Worm (Caenorhabditis elegans) whole organism, L1 larva: ENCODE measurements around the gene C38C3.4.

Experiments used
- C04F5.9 ChIP-seq: sonication (generic microtip); optimal IDR thresholded peaks from 2 replicates; lab custom pipeline; 2016; ENCODE audit warnings: missing genetic modification characterization, missing compliant biosample characterization
- Y116A8C.19 ChIP-seq: sonication (generic microtip); optimal IDR thresholded peaks from 2 replicates; lab custom pipeline; 2016; ENCODE audit warnings: missing compliant biosample characterization, missing genetic modification characterization, borderline replicate concordance
- alr-1 ChIP-seq: fragments of 200-800 bp; sonication (Bioruptor generic); optimal IDR thresholded peaks from 2 replicates; lab custom pipeline; 2018; ENCODE audit warnings: borderline replicate concordance, mild to moderate bottlenecking, missing genetic modification characterization, missing compliant biosample characterization
- aly-2 ChIP-seq: fragments of 150-350 bp; optimal IDR thresholded peaks from 2 replicates; lab custom pipeline; 2014; ENCODE audit warnings: missing biosample characterization, missing genetic modification characterization
- ama-1 ChIP-seq: fragments of 150-350 bp; optimal IDR thresholded peaks from 2 replicates; lab custom pipeline; 2014
- blmp-1 ChIP-seq: fragments of 150-350 bp; optimal IDR thresholded peaks from 2 replicates; lab custom pipeline; 2014; ENCODE audit warnings: missing biosample characterization, missing genetic modification characterization
- ces-1 ChIP-seq: fragments of 150-350 bp; optimal IDR thresholded peaks from 2 replicates; lab custom pipeline; 2014; ENCODE audit warnings: missing biosample characterization, missing genetic modification reagents, missing genetic modification characterization
- dsc-1 ChIP-seq: sonication (generic microtip); optimal IDR thresholded peaks from 2 replicates; lab custom pipeline; 2016; ENCODE audit warnings: mild to moderate bottlenecking, missing genetic modification characterization, missing compliant biosample characterization
- efl-1 ChIP-seq, 4 experiments: fragments of 150-350 bp; optimal IDR thresholded peaks in 3 of 4; peaks in 1 of 4; 1 replicate in 1 of 4; 2 replicates in 3 of 4; lab custom pipeline; 2014; ENCODE audit warnings: missing biosample characterization in 2 of 4, missing genetic modification characterization in 2 of 4, missing genetic modification reagents in 2 of 4
- efl-3 ChIP-seq: fragments of 200-800 bp; sonication (Bioruptor generic); optimal IDR thresholded peaks from 2 replicates; lab custom pipeline; 2018; ENCODE audit warnings: mild to moderate bottlenecking, missing genetic modification characterization, missing compliant biosample characterization
- egl-13 ChIP-seq: sonication (generic microtip); optimal IDR thresholded peaks from 2 replicates; lab custom pipeline; 2016; ENCODE audit warnings: missing genotype, missing genetic modification reagents, missing genetic modification characterization, missing compliant biosample characterization
- egl-27 ChIP-seq, 2 experiments: fragments of 150-350 bp in 1 of 2; sonication (generic microtip); optimal IDR thresholded peaks; 3 replicates each; lab custom pipeline; 2017 to 2018; ENCODE audit warnings: missing biosample characterization in 2 of 2, missing genetic modification characterization in 2 of 2, missing genetic modification reagents in 2 of 2
- elt-2 ChIP-seq: sonication (generic microtip); optimal IDR thresholded peaks from 2 replicates; lab custom pipeline; 2016; ENCODE audit warnings: missing genetic modification characterization, mild to moderate bottlenecking, inconsistent platforms, missing compliant biosample characterization, missing genetic modification reagents
- fkh-10 ChIP-seq: sonication (generic microtip); optimal IDR thresholded peaks from 2 replicates; lab custom pipeline; 2017; ENCODE audit warnings: missing biosample characterization, missing genetic modification reagents, missing genetic modification characterization
- fos-1 ChIP-seq: fragments of 150-350 bp; optimal IDR thresholded peaks from 2 replicates; lab custom pipeline; 2014; ENCODE audit warnings: missing biosample characterization, missing genetic modification characterization
- hlh-17 ChIP-seq: fragments of 200-800 bp; sonication (Bioruptor generic); optimal IDR thresholded peaks from 2 replicates; lab custom pipeline; 2018; ENCODE audit warnings: missing genetic modification characterization, mild to moderate bottlenecking, missing compliant biosample characterization, moderate library complexity, borderline replicate concordance
- jun-1 ChIP-seq: fragments of 150-350 bp; optimal IDR thresholded peaks from 2 replicates; lab custom pipeline; 2014; ENCODE audit warnings: missing biosample characterization, missing genetic modification reagents, missing genetic modification characterization
- lin-14 ChIP-seq: fragments of 200-800 bp; sonication (Bioruptor generic); optimal IDR thresholded peaks from 2 replicates; lab custom pipeline; 2018; ENCODE audit warnings: mild to moderate bottlenecking, missing genetic modification characterization, moderate library complexity, missing compliant biosample characterization
- lin-15B ChIP-seq: fragments of 150-350 bp; sonication (generic microtip); optimal IDR thresholded peaks from 3 replicates; lab custom pipeline; 2014; ENCODE audit warnings: missing biosample characterization, missing genetic modification characterization
- lin-35 ChIP-seq, 2 experiments: fragments of 150-350 bp; optimal IDR thresholded peaks; 2 replicates each; lab custom pipeline; 2014; ENCODE audit warnings: missing biosample characterization in 2 of 2, missing genetic modification characterization in 2 of 2, missing genetic modification reagents in 2 of 2
- lin-39 ChIP-seq: fragments of 150-350 bp; optimal IDR thresholded peaks from 2 replicates; lab custom pipeline; 2014; ENCODE audit warnings: missing biosample characterization, missing genetic modification reagents, missing genetic modification characterization
- lsy-2 ChIP-seq, 2 experiments: fragments of 150-350 bp; optimal IDR thresholded peaks; 2 replicates each; lab custom pipeline; 2014; ENCODE audit warnings: missing biosample characterization in 2 of 2, missing genetic modification characterization in 2 of 2
- mab-9 ChIP-seq: fragments of 200-800 bp; sonication (Bioruptor generic); IDR thresholded peaks from 2 replicates; pipeline ENCODE4 v1.3.6; 2022; ENCODE audit warnings: missing genetic modification reagents, missing genetic modification characterization, missing compliant biosample characterization
- mdl-1 ChIP-seq, 2 experiments: fragments of 150-350 bp; optimal IDR thresholded peaks; 2 replicates each; lab custom pipeline; 2014 to 2017; ENCODE audit warnings: missing biosample characterization in 2 of 2, missing genetic modification characterization in 2 of 2, inconsistent platforms in 1 of 2
- mep-1 ChIP-seq: fragments of 150-350 bp; optimal IDR thresholded peaks from 2 replicates; lab custom pipeline; 2014; ENCODE audit warnings: missing biosample characterization, missing genetic modification characterization
- nhr-19 ChIP-seq: fragments of 200-800 bp; sonication (Bioruptor generic); conservative IDR thresholded peaks from 2 replicates; pipeline ENCODE4 v1.3.6; 2022; ENCODE audit warnings: missing genetic modification characterization, missing compliant biosample characterization
- nhr-20 ChIP-seq: sonication (generic microtip); optimal IDR thresholded peaks from 2 replicates; lab custom pipeline; 2016; ENCODE audit warnings: mild to moderate bottlenecking, missing genetic modification characterization, missing compliant biosample characterization
- nhr-237 ChIP-seq: fragments of 150-350 bp; optimal IDR thresholded peaks from 2 replicates; lab custom pipeline; 2014; ENCODE audit warnings: missing biosample characterization, missing genetic modification characterization
- nhr-28 ChIP-seq: fragments of 150-350 bp; optimal IDR thresholded peaks from 2 replicates; lab custom pipeline; 2014; ENCODE audit warnings: missing biosample characterization, missing genetic modification characterization
- nhr-71 ChIP-seq: sonication (generic microtip); optimal IDR thresholded peaks from 2 replicates; lab custom pipeline; 2016; ENCODE audit warnings: mild to moderate bottlenecking, missing genetic modification characterization, moderate library complexity, missing compliant biosample characterization
- nhr-77 ChIP-seq: fragments of 150-350 bp; optimal IDR thresholded peaks from 2 replicates; lab custom pipeline; 2014; ENCODE audit warnings: missing biosample characterization, missing genetic modification characterization
- snpc-4 ChIP-seq: fragments of 150-350 bp; optimal IDR thresholded peaks from 2 replicates; lab custom pipeline; 2014; ENCODE audit warnings: missing biosample characterization, missing genetic modification characterization
- sptf-1 ChIP-seq: fragments of 150-350 bp; optimal IDR thresholded peaks from 2 replicates; lab custom pipeline; 2014; ENCODE audit warnings: missing biosample characterization, missing genetic modification characterization
- swsn-7 ChIP-seq: sonication (generic microtip); optimal IDR thresholded peaks from 2 replicates; lab custom pipeline; 2016; ENCODE audit warnings: missing genetic modification characterization, missing compliant biosample characterization
- tlp-1 ChIP-seq: fragments of 150-350 bp; optimal IDR thresholded peaks from 2 replicates; lab custom pipeline; 2014; ENCODE audit warnings: missing biosample characterization, missing genetic modification characterization
- unc-130 ChIP-seq: fragments of 150-350 bp; optimal IDR thresholded peaks from 2 replicates; lab custom pipeline; 2017; ENCODE audit warnings: missing biosample characterization, missing genetic modification characterization, inconsistent platforms
- unc-98 ChIP-seq: fragments of 200-800 bp; sonication (Bioruptor generic); IDR thresholded peaks from 2 replicates; pipeline ENCODE4 v1.3.6; 2022; ENCODE audit warnings: missing genetic modification characterization, missing compliant biosample characterization
- xbp-1 ChIP-seq: sonication (generic microtip); optimal IDR thresholded peaks from 2 replicates; lab custom pipeline; 2016; ENCODE audit warnings: missing genetic modification characterization, missing compliant biosample characterization
- ztf-11 ChIP-seq, 2 experiments: sonication (generic microtip); optimal IDR thresholded peaks; 2 replicates each; lab custom pipeline; 2016 to 2017; ENCODE audit warnings: missing genetic modification characterization in 2 of 2, missing biosample characterization in 1 of 2, missing compliant biosample characterization in 1 of 2
- ztf-4 ChIP-seq: fragments of 150-350 bp; optimal IDR thresholded peaks from 2 replicates; lab custom pipeline; 2014; ENCODE audit warnings: missing biosample characterization, missing genetic modification characterization

Gene C38C3.4

DNA sequence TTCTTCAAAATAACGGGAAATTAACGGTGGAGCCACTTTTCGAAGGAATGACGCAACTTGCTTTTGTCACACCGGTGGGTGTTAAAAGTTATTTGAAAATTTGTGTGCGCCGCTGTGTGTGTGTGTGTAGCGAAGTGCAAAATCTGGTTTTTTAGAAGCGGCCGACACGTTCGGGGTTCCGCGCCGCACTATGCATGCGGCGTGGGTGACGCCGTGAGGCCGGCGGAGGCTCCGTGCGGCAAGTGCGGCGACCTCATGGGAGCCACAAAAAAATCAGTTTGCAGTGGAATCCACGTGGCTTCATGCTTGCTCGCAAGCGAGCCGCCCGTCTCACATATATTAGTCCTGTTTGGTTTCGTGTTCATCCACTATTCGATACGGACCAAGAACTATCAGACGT, 26.6 kb upstream of the C38C3.4 start:
- no peak for TF ChIP-seq Y116A8C.19 (tag; lab: Kevin White, UChicago)
- TF ChIP-seq fos-1 (tag; lab: Kevin White, UChicago): no peak
- no peak for TF ChIP-seq unc-130 (tag; lab: Kevin White, UChicago)
- peak; percentile 55 for TF ChIP-seq snpc-4

DNA sequence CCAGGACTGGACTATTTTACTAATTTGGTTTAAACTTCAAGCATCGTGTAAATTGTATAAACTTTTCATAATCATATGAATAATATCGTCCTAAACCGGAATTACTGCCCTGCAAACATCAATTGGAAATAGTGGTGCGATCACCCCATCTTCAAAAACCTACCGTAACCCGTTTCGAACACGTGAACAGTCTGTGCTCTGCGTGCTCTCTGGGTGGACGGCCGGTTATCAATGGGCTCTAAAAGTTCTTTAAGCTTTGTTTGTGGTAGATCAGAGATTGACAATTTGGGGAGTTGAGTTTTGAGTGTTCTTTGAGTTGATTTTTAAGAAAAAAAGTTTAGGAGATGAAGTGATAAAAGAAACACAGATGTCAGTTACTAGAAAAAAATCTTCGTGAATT, 25.2 kb upstream of the C38C3.4 start:
- no peak for TF ChIP-seq C04F5.9
- no peak for TF ChIP-seq alr-1
- no peak for TF ChIP-seq fkh-10 (GFP tag; lab: Kevin White, UChicago)
- no peak for TF ChIP-seq blmp-1
- TF ChIP-seq lin-39: no peak
- no peak for TF ChIP-seq lin-15B (tag; lab: Kevin White, UChicago)
- TF ChIP-seq nhr-71 (tag; lab: Kevin White, UChicago): no peak
- TF ChIP-seq lin-35 (GFP tag; optimal IDR thresholded peaks at IDR 0.05; lab: Kevin White, UChicago): peak in 1 of 2 experiments; percentile 16
- no peak for TF ChIP-seq ztf-4 (tag; lab: Kevin White, UChicago)
- TF ChIP-seq mep-1 (tag; lab: Kevin White, UChicago): no peak
- TF ChIP-seq mab-9: no peak
- no peak for TF ChIP-seq ztf-11 (tag; optimal IDR thresholded peaks at IDR 0.05; lab: Kevin White, UChicago)
- no peak for TF ChIP-seq tlp-1 (tag; lab: Kevin White, UChicago)
- TF ChIP-seq ces-1: no peak
- no peak for TF ChIP-seq efl-3 (GFP tag; lab: Kevin White, UChicago)
- no peak for TF ChIP-seq egl-27 (tag; optimal IDR thresholded peaks at IDR 0.05; lab: Kevin White, UChicago)
- TF ChIP-seq efl-1 (optimal IDR thresholded peaks at IDR 0.05; lab: Kevin White, UChicago): no peak
- peak in 1 of 2 experiments; percentile 81 for TF ChIP-seq efl-1 (GFP tag; optimal IDR thresholded peaks at IDR 0.05 in 1 of 2; lab: Kevin White, UChicago)
- no peak for TF ChIP-seq nhr-28 (tag; lab: Kevin White, UChicago)
- TF ChIP-seq jun-1 (tag; lab: Kevin White, UChicago): no peak
- peak in 1 of 2 experiments; percentile 54 for TF ChIP-seq lsy-2 (tag; optimal IDR thresholded peaks at IDR 0.05; lab: Kevin White, UChicago)
- no peak for TF ChIP-seq unc-98 (GFP tag; lab: Robert Waterston, UW)

DNA sequence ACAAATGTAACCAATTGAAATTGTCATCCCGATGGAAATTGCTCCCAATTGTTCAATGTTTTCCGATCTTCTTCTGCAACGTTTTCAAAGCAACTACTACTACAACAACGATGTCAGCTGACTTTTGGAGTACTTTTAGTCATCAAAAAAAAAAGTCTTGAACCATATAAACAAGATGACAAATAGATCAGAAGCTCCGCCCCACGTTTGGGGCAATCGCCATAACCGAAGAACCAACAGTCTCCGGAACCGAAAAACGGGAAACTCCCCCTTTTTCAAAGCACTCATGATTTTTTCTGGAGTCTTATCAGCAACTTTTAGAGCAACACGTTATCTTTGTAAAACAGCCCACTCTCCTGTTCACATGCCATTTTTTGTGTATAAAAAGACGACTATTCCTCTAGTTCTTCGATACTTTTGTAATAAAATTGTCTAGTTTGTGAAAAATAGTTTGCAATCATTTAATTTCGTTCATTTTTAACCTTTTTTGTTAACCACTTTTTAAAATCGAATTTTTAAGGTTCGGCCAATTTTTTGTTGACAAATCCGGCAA, 22.4 kb upstream of the C38C3.4 start:
- peak; percentile 44 for TF ChIP-seq jun-1 (tag; lab: Kevin White, UChicago)
- TF ChIP-seq egl-13 (tag; lab: Kevin White, UChicago): no peak
- no peak for TF ChIP-seq efl-1 (optimal IDR thresholded peaks at IDR 0.05; lab: Kevin White, UChicago)
- peak in 1 of 2 experiments; percentile 91 for TF ChIP-seq efl-1 (GFP tag; optimal IDR thresholded peaks at IDR 0.05 in 1 of 2; lab: Kevin White, UChicago)
- TF ChIP-seq elt-2 (tag; lab: Kevin White, UChicago): peak; percentile 79
- TF ChIP-seq lin-14 (GFP tag; lab: Kevin White, UChicago): no peak
- peak in 1 of 2 experiments; percentile 12 for TF ChIP-seq lin-35 (GFP tag; optimal IDR thresholded peaks at IDR 0.05; lab: Kevin White, UChicago)
- no peak for TF ChIP-seq aly-2 (tag; lab: Kevin White, UChicago)
- no peak for TF ChIP-seq nhr-19
- TF ChIP-seq mdl-1 (tag; optimal IDR thresholded peaks at IDR 0.05; lab: Kevin White, UChicago): no peak
- peak; percentile 18 for TF ChIP-seq nhr-20 (tag; lab: Kevin White, UChicago)

DNA sequence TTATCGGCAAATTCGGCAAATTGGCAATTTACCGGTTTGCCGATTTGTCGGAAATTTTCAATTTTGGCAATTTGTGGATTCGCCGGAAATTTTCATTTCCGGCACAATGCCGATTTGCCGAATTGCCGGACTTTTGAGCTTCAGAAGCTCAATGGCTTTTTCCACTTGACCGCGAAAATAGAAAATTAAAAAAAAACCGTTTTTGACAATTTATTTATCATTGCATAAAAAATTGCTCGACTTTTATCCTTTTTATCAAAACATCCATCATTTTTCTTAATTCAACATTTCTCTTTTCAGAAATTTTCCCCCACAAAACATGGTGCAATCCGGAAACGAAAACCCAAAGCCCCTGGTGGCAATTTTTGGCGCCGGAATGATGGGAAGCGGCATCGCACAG, 21.8 kb upstream of the C38C3.4 start, which contains the start of gene hacd-1:
Gene hacd-1 (plus strand): TSS at position 301 of the 400 bp plus-strand sequence.
- TF ChIP-seq hlh-17 (GFP tag; lab: Kevin White, UChicago): no peak
- no peak for TF ChIP-seq nhr-237
- no peak for TF ChIP-seq tlp-1 (tag; lab: Kevin White, UChicago)
- no peak for TF ChIP-seq unc-130 (tag; lab: Kevin White, UChicago)
- TF ChIP-seq swsn-7 (tag; lab: Kevin White, UChicago): no peak
- TF ChIP-seq xbp-1 (tag; lab: Kevin White, UChicago): no peak
- TF ChIP-seq snpc-4: no peak
- TF ChIP-seq dsc-1 (tag; lab: Kevin White, UChicago): no peak
- no peak for TF ChIP-seq fkh-10 (GFP tag; lab: Kevin White, UChicago)
- no peak for TF ChIP-seq unc-98 (GFP tag; lab: Robert Waterston, UW)
- no peak for TF ChIP-seq sptf-1 (tag; lab: Kevin White, UChicago)
- TF ChIP-seq ama-1 (lab: Kevin White, UChicago): no peak
- TF ChIP-seq egl-27 (tag; optimal IDR thresholded peaks at IDR 0.05; lab: Kevin White, UChicago): no peak
- no peak for TF ChIP-seq nhr-77 (tag; lab: Kevin White, UChicago)
